Worm (Caenorhabditis elegans) whole organism, L4 larva: Measurements from ENCODE around the gene wdr-48.

ENCODE experiments used
- T26A8.4 ChIP-seq: fragments of 200-800 bp; sonication (Bioruptor generic); IDR thresholded peaks from 2 replicates; pipeline ENCODE4 v1.3.6; 2022; ENCODE audit warnings: missing genetic modification characterization, missing compliant biosample characterization
- Y75B8A.6 ChIP-seq: fragments of 200-800 bp; sonication (Bioruptor generic); IDR thresholded peaks from 2 replicates; pipeline ENCODE4 v1.3.6; 2022; ENCODE audit warnings: missing genetic modification reagents, missing genetic modification characterization, missing compliant biosample characterization
- aha-1 ChIP-seq: fragments of 150-350 bp; peaks from one replicate; lab custom pipeline; 2014; ENCODE audit warnings: missing biosample characterization, missing genetic modification characterization
- arid-1 ChIP-seq: fragments of 200-800 bp; sonication (Bioruptor generic); conservative IDR thresholded peaks from 2 replicates; pipeline ENCODE4 v1.3.6; 2022; ENCODE audit warnings: missing genetic modification reagents, missing genetic modification characterization, missing compliant biosample characterization
- attf-4 ChIP-seq: sonication (generic microtip); optimal IDR thresholded peaks from 3 replicates; lab custom pipeline; 2017; ENCODE audit warnings: missing biosample characterization, missing genetic modification characterization
- ceh-28 ChIP-seq: fragments of 150-350 bp; optimal IDR thresholded peaks from 2 replicates; lab custom pipeline; 2014; ENCODE audit warnings: missing biosample characterization, missing genetic modification reagents, missing genetic modification characterization
- ceh-44 ChIP-seq: fragments of 200-800 bp; sonication (Bioruptor generic); IDR thresholded peaks from 2 replicates; pipeline ENCODE4 v1.3.6; 2022; ENCODE audit warnings: missing genetic modification reagents, missing genetic modification characterization, missing compliant biosample characterization
- ceh-82 ChIP-seq: sonication (generic microtip); optimal IDR thresholded peaks from 2 replicates; lab custom pipeline; 2017; ENCODE audit warnings: missing biosample characterization, missing genetic modification characterization
- ces-1 ChIP-seq: fragments of 150-350 bp; sonication (generic microtip); optimal IDR thresholded peaks from 4 replicates; lab custom pipeline; 2014; ENCODE audit warnings: missing biosample characterization, missing genetic modification reagents, missing genetic modification characterization
- cey-2 ChIP-seq: sonication (generic microtip); optimal IDR thresholded peaks from 3 replicates; lab custom pipeline; 2017; ENCODE audit warnings: missing genetic modification characterization, mild to moderate bottlenecking, missing compliant biosample characterization, antibody characterized with exemption, borderline replicate concordance; ENCODE audit not compliant: insufficient read depth
- ctbp-1 ChIP-seq: fragments of 200-800 bp; sonication (Bioruptor generic); IDR thresholded peaks from 2 replicates; pipeline ENCODE4 v1.3.6; 2022; ENCODE audit warnings: missing genetic modification reagents, missing genetic modification characterization, missing compliant biosample characterization
- daf-16 ChIP-seq, 3 experiments: sonication (generic microtip); optimal IDR thresholded peaks; 2 replicates each; lab custom pipeline; 2016 to 2017; ENCODE audit warnings: missing genetic modification characterization in 3 of 3, missing genetic modification reagents in 3 of 3, mild to moderate bottlenecking in 2 of 3, missing compliant biosample characterization in 2 of 3, missing biosample characterization in 1 of 3, moderate library complexity in 1 of 3
- dmd-6 ChIP-seq: fragments of 200-800 bp; sonication (Bioruptor generic); IDR thresholded peaks from 2 replicates; pipeline ENCODE4 v1.3.6; 2022; ENCODE audit warnings: missing genetic modification reagents, missing genetic modification characterization, missing compliant biosample characterization
- dmd-8 ChIP-seq: fragments of 200-800 bp; sonication (Bioruptor generic); IDR thresholded peaks from 2 replicates; pipeline ENCODE4 v1.3.6; 2022; ENCODE audit warnings: missing genetic modification characterization, missing compliant biosample characterization
- dve-1 ChIP-seq: sonication (generic microtip); optimal IDR thresholded peaks from 2 replicates; lab custom pipeline; 2017; ENCODE audit warnings: antibody characterized with exemption, mild to moderate bottlenecking, missing genetic modification characterization, missing compliant biosample characterization; ENCODE audit not compliant: insufficient read depth
- egl-43 ChIP-seq: fragments of 200-800 bp; sonication (Bioruptor generic); IDR thresholded peaks from 2 replicates; pipeline ENCODE4 v1.3.6; 2022; ENCODE audit warnings: missing genetic modification reagents, missing genetic modification characterization, missing compliant biosample characterization
- hif-1 ChIP-seq, 2 experiments: sonication (generic microtip); optimal IDR thresholded peaks; 2 replicates each; lab custom pipeline; 2016 to 2017; ENCODE audit warnings: missing compliant biosample characterization in 2 of 2, missing genetic modification characterization in 2 of 2, missing genetic modification reagents in 2 of 2, missing genotype in 2 of 2, mild to moderate bottlenecking in 1 of 2
- hlh-11 ChIP-seq: fragments of 200-800 bp; sonication (Bioruptor generic); optimal IDR thresholded peaks from 2 replicates; lab custom pipeline; 2018; ENCODE audit warnings: mild to moderate bottlenecking, missing genetic modification characterization, missing compliant biosample characterization
- hlh-30 ChIP-seq: sonication (generic microtip); optimal IDR thresholded peaks from 2 replicates; lab custom pipeline; 2017; ENCODE audit warnings: antibody characterized with exemption, mild to moderate bottlenecking, missing genetic modification characterization, missing compliant biosample characterization; ENCODE audit not compliant: insufficient read depth
- hmg-1.1 ChIP-seq: fragments of 200-800 bp; sonication (Bioruptor generic); IDR thresholded peaks from 2 replicates; pipeline ENCODE4 v1.3.6; 2022; ENCODE audit warnings: missing genetic modification reagents, missing genetic modification characterization, missing compliant biosample characterization
- jun-1 ChIP-seq: fragments of 150-350 bp; optimal IDR thresholded peaks from 2 replicates; lab custom pipeline; 2014; ENCODE audit warnings: missing biosample characterization, missing genetic modification reagents, missing genetic modification characterization
- lin-1 ChIP-seq: fragments of 200-800 bp; sonication (Bioruptor generic); IDR thresholded peaks from 2 replicates; pipeline ENCODE4 v1.3.6; 2022; ENCODE audit warnings: missing genetic modification reagents, missing genetic modification characterization, missing compliant biosample characterization
- lin-38 ChIP-seq: fragments of 200-800 bp; sonication (Bioruptor generic); IDR thresholded peaks from 2 replicates; pipeline ENCODE4 v1.3.6; 2022; ENCODE audit warnings: missing genetic modification reagents, missing genetic modification characterization, missing compliant biosample characterization
- lir-3 ChIP-seq: sonication (generic microtip); optimal IDR thresholded peaks from 2 replicates; lab custom pipeline; 2016; ENCODE audit warnings: mild to moderate bottlenecking, missing genetic modification characterization, missing compliant biosample characterization
- lsy-2 ChIP-seq, 2 experiments: fragments of 150-350 bp in 1 of 2; sonication (generic microtip) in 1 of 2; optimal IDR thresholded peaks; 2 replicates each; lab custom pipeline; 2014 to 2017; ENCODE audit warnings: missing biosample characterization in 2 of 2, missing genetic modification characterization in 2 of 2
- madf-5 ChIP-seq, 2 experiments: fragments of 200-800 bp; sonication (Bioruptor generic); IDR thresholded peaks; 2 replicates each; pipeline ENCODE4 v1.3.6; 2022; ENCODE audit warnings: missing compliant biosample characterization in 2 of 2, missing genetic modification characterization in 2 of 2
- madf-9 ChIP-seq: fragments of 200-800 bp; sonication (Bioruptor generic); conservative IDR thresholded peaks from 2 replicates; pipeline ENCODE4 v1.3.6; 2022; ENCODE audit warnings: missing genetic modification reagents, missing genetic modification characterization, missing compliant biosample characterization
- mdl-1 ChIP-seq, 2 experiments: fragments of 150-350 bp in 1 of 2; sonication (generic microtip) in 1 of 2; optimal IDR thresholded peaks; 2 replicates each; lab custom pipeline; 2014 to 2017; ENCODE audit warnings: missing biosample characterization in 2 of 2, missing genetic modification characterization in 2 of 2
- mdt-29 ChIP-seq: fragments of 200-800 bp; sonication (Bioruptor generic); IDR thresholded peaks from 2 replicates; pipeline ENCODE4 v1.3.6; 2022; ENCODE audit warnings: missing genetic modification reagents, missing genetic modification characterization, missing compliant biosample characterization
- mep-1 ChIP-seq: fragments of 150-350 bp; sonication (generic microtip); optimal IDR thresholded peaks from 3 replicates; lab custom pipeline; 2014; ENCODE audit warnings: missing biosample characterization, missing genetic modification characterization
- mes-2 ChIP-seq: sonication (generic microtip); optimal IDR thresholded peaks from 2 replicates; lab custom pipeline; 2016; ENCODE audit warnings: missing genotype, mild to moderate bottlenecking, missing genetic modification characterization, missing compliant biosample characterization; ENCODE audit not compliant: poor library complexity, severe bottlenecking
- mxl-2 ChIP-seq: fragments of 200-800 bp; sonication (Bioruptor generic); conservative IDR thresholded peaks from 2 replicates; pipeline ENCODE4 v1.3.6; 2022; ENCODE audit warnings: missing genetic modification reagents, missing genetic modification characterization, missing compliant biosample characterization
- mxl-3 ChIP-seq: fragments of 200-800 bp; sonication (Bioruptor generic); optimal IDR thresholded peaks from 2 replicates; lab custom pipeline; 2018; ENCODE audit warnings: mild to moderate bottlenecking, missing genetic modification characterization, missing compliant biosample characterization
- nhr-11 ChIP-seq: fragments of 150-350 bp; optimal IDR thresholded peaks from 2 replicates; lab custom pipeline; 2014; ENCODE audit warnings: missing biosample characterization, missing genetic modification characterization
- nhr-28 ChIP-seq: fragments of 150-350 bp; optimal IDR thresholded peaks from 2 replicates; lab custom pipeline; 2014; ENCODE audit warnings: missing biosample characterization, missing genetic modification characterization
- nhr-48 ChIP-seq: sonication (generic microtip); optimal IDR thresholded peaks from 2 replicates; lab custom pipeline; 2016; ENCODE audit warnings: mild to moderate bottlenecking, missing genetic modification characterization, missing compliant biosample characterization
- pha-4 ChIP-seq, 2 experiments: fragments of 150-350 bp in 1 of 2; fragments of 200-800 bp in 1 of 2; sonication (Bioruptor generic) in 1 of 2; IDR thresholded peaks in 1 of 2; optimal IDR thresholded peaks in 1 of 2; 2 replicates each; pipeline versions ENCODE4 v1.3.6 to Lab custom; 2014 to 2022; ENCODE audit warnings: missing genetic modification characterization in 2 of 2, missing genetic modification reagents in 2 of 2, missing biosample characterization in 1 of 2, missing compliant biosample characterization in 1 of 2
- pqm-1 ChIP-seq: sonication (generic microtip); optimal IDR thresholded peaks from 2 replicates; lab custom pipeline; 2017; ENCODE audit warnings: missing biosample characterization, missing genetic modification characterization
- rbr-2 ChIP-seq: sonication (generic microtip); optimal IDR thresholded peaks from 2 replicates; lab custom pipeline; 2016; ENCODE audit warnings: missing genotype, missing genetic modification characterization, missing compliant biosample characterization
- set-16 ChIP-seq: fragments of 200-800 bp; sonication (Bioruptor generic); IDR thresholded peaks from 2 replicates; pipeline ENCODE4 v1.3.6; 2022; ENCODE audit warnings: missing genetic modification reagents, missing genetic modification characterization, missing compliant biosample characterization
- skn-1 ChIP-seq: fragments of 150-350 bp; optimal IDR thresholded peaks from 2 replicates; lab custom pipeline; 2014; ENCODE audit warnings: missing biosample characterization, missing genetic modification characterization
- snpc-1.2 ChIP-seq: fragments of 200-800 bp; sonication (Bioruptor generic); IDR thresholded peaks from 2 replicates; pipeline ENCODE4 v1.3.6; 2022; ENCODE audit warnings: missing genetic modification reagents, missing genetic modification characterization, missing compliant biosample characterization
- spr-3 ChIP-seq: fragments of 200-800 bp; sonication (Bioruptor generic); optimal IDR thresholded peaks from 2 replicates; lab custom pipeline; 2018; ENCODE audit warnings: mild to moderate bottlenecking, missing genetic modification characterization, missing compliant biosample characterization
- unc-62 ChIP-seq, 3 experiments: fragments of 150-350 bp in 1 of 3; sonication (generic microtip); optimal IDR thresholded peaks in 2 of 3; peaks in 1 of 3; 1 replicate in 1 of 3; 2 replicates in 2 of 3; lab custom pipeline; 2014 to 2017; ENCODE audit warnings: missing biosample characterization in 3 of 3, missing genetic modification characterization in 3 of 3, missing genetic modification reagents in 3 of 3, missing genotype in 1 of 3

wdr-48 gene

ce11 chrIII:4562070-4562788 lies 16.4 kb upstream of the wdr-48 start, which contains the start of gene pan-1:
Gene pan-1 (plus strand): TSS chrIII:4562738.
- TF ChIP-seq jun-1 (no peak), egl-43 (no peak), dmd-8 (GFP tag; lab: Robert Waterston, UW) (no peak), snpc-1.2 (GFP tag; lab: Robert Waterston, UW) (no peak), mxl-2 (GFP tag; lab: Robert Waterston, UW) (0 out of 2 replicates have a peak, but pooled peaks have one; percentile 35), daf-16 (GFP tag; optimal IDR thresholded peaks at IDR 0.05; lab: Kevin White, UChicago) (peak in 1 of 2 experiments; percentile 7), daf-16 (tag; optimal IDR thresholded peaks at IDR 0.05; lab: Kevin White, UChicago) (peak; percentile 24), ceh-28 (tag; lab: Kevin White, UChicago) (no peak), attf-4 (tag; lab: Kevin White, UChicago) (no peak), aha-1 (tag; lab: Kevin White, UChicago) (peak; percentile 19), unc-62 (GFP tag; optimal IDR thresholded peaks at IDR 0.05 in 1 of 2; lab: Kevin White, UChicago) (peak in 1 of 2 experiments; percentile 44), unc-62 (tag; optimal IDR thresholded peaks at IDR 0.05; lab: Kevin White, UChicago) (no peak), pqm-1 (tag; lab: Kevin White, UChicago) (peak; percentile 39), lin-1 (GFP tag; lab: Robert Waterston, UW) (0 out of 2 replicates have a peak, but pooled peaks have one; percentile 10), madf-5 (GFP tag; IDR thresholded peaks at IDR 0.05; lab: Robert Waterston, UW) (0 out of 4 replicates have a peak, but pooled peaks of 1 of the 2 experiments have one; percentile 29), rbr-2 (peak; percentile 68), skn-1 (tag; lab: Kevin White, UChicago) (no peak), lsy-2 (tag; optimal IDR thresholded peaks at IDR 0.05; lab: Kevin White, UChicago) (peak; percentile 20 to 52), mxl-3 (GFP tag; lab: Kevin White, UChicago) (peak; percentile 68), hmg-1.1 (GFP tag; lab: Robert Waterston, UW) (peak; percentile 81), dmd-6 (peak; percentile 28; the same call in 1 of the 2 replicates), ctbp-1 (GFP tag; lab: Robert Waterston, UW) (0 out of 2 replicates have a peak, but pooled peaks have one; percentile 54), spr-3 (GFP tag; lab: Kevin White, UChicago) (no peak), arid-1 (peak; percentile 46; the same call in 1 of the 2 replicates), nhr-48 (tag; lab: Kevin White, UChicago) (peak; percentile 34), lin-38 (GFP tag; lab: Robert Waterston, UW) (no peak), Y75B8A.6 (GFP tag; lab: Robert Waterston, UW) (no peak), pha-4 (GFP tag; IDR thresholded peaks at IDR 0.05; lab: Robert Waterston, UW) (no peak), pha-4 (tag; optimal IDR thresholded peaks at IDR 0.05; lab: Kevin White, UChicago) (peak; percentile 50), ces-1 (GFP tag; lab: Kevin White, UChicago) (no peak), set-16 (peak; percentile 32; the same call in 1 of the 2 replicates), nhr-28 (peak; percentile 60), cey-2 (tag; lab: Kevin White, UChicago) (no peak), mdl-1 (tag; optimal IDR thresholded peaks at IDR 0.05; lab: Kevin White, UChicago) (peak in 1 of 2 experiments; percentile 35), hlh-11 (tag; lab: Kevin White, UChicago) (peak; percentile 89), lir-3 (tag; lab: Kevin White, UChicago) (no peak), madf-9 (GFP tag; lab: Robert Waterston, UW) (peak; percentile 32; the same call in 1 of the 2 replicates), ceh-44 (no peak), dve-1 (peak; percentile 54), mep-1 (tag; lab: Kevin White, UChicago) (peak; percentile 54), T26A8.4 (GFP tag; lab: Robert Waterston, UW) (peak; percentile 37), ceh-82 (no peak), mdt-29 (GFP tag; lab: Robert Waterston, UW) (no peak), hlh-30 (tag; lab: Kevin White, UChicago) (peak; percentile 59), mes-2 (tag; lab: Kevin White, UChicago) (peak; percentile 48), hif-1 (tag; optimal IDR thresholded peaks at IDR 0.05; lab: Kevin White, UChicago) (peak in 1 of 2 experiments; percentile 14), nhr-11 (tag; lab: Kevin White, UChicago) (peak; percentile 15)
- TF ChIP-seq, all 104 proteins: peak for 28
